Worm (Caenorhabditis elegans) whole organism, L1 larva: ENCODE measurements around the gene pxn-1.

Experiments used
- C34B4.2 ChIP-seq: sonication (generic microtip); optimal IDR thresholded peaks from 2 replicates; lab custom pipeline; 2017; ENCODE audit warnings: mild to moderate bottlenecking, missing genetic modification characterization, missing compliant biosample characterization
- F16B12.6 ChIP-seq: fragments of 150-350 bp; optimal IDR thresholded peaks from 2 replicates; lab custom pipeline; 2014; ENCODE audit warnings: missing biosample characterization, missing genetic modification characterization
- Y116A8C.19 ChIP-seq: sonication (generic microtip); optimal IDR thresholded peaks from 2 replicates; lab custom pipeline; 2016; ENCODE audit warnings: missing compliant biosample characterization, missing genetic modification characterization, borderline replicate concordance
- alr-1 ChIP-seq: fragments of 200-800 bp; sonication (Bioruptor generic); optimal IDR thresholded peaks from 2 replicates; lab custom pipeline; 2018; ENCODE audit warnings: borderline replicate concordance, mild to moderate bottlenecking, missing genetic modification characterization, missing compliant biosample characterization
- aly-2 ChIP-seq: fragments of 150-350 bp; optimal IDR thresholded peaks from 2 replicates; lab custom pipeline; 2014; ENCODE audit warnings: missing biosample characterization, missing genetic modification characterization
- ama-1 ChIP-seq: fragments of 150-350 bp; optimal IDR thresholded peaks from 2 replicates; lab custom pipeline; 2014
- ceh-63 ChIP-seq: fragments of 200-800 bp; sonication (Bioruptor generic); optimal IDR thresholded peaks from 2 replicates; lab custom pipeline; 2018; ENCODE audit warnings: mild to moderate bottlenecking, missing genetic modification characterization, missing compliant biosample characterization
- ceh-88 ChIP-seq: fragments of 200-800 bp; sonication (Bioruptor generic); IDR thresholded peaks from 2 replicates; pipeline ENCODE4 v1.3.6; 2022; ENCODE audit warnings: missing genetic modification characterization, missing compliant biosample characterization
- dsc-1 ChIP-seq: sonication (generic microtip); optimal IDR thresholded peaks from 2 replicates; lab custom pipeline; 2016; ENCODE audit warnings: mild to moderate bottlenecking, missing genetic modification characterization, missing compliant biosample characterization
- efl-1 ChIP-seq, 4 experiments: fragments of 150-350 bp; optimal IDR thresholded peaks in 3 of 4; peaks in 1 of 4; 1 replicate in 1 of 4; 2 replicates in 3 of 4; lab custom pipeline; 2014; ENCODE audit warnings: missing biosample characterization in 2 of 4, missing genetic modification characterization in 2 of 4, missing genetic modification reagents in 2 of 4
- efl-3 ChIP-seq: fragments of 200-800 bp; sonication (Bioruptor generic); optimal IDR thresholded peaks from 2 replicates; lab custom pipeline; 2018; ENCODE audit warnings: mild to moderate bottlenecking, missing genetic modification characterization, missing compliant biosample characterization
- elt-3 ChIP-seq, 6 experiments: fragments of 150-350 bp in 1 of 6; sonication (generic microtip); optimal IDR thresholded peaks; 2 replicates each; lab custom pipeline; 2017 to 2018; ENCODE audit warnings: missing biosample characterization in 6 of 6, missing genetic modification characterization in 6 of 6, inconsistent platforms in 1 of 6
- ets-5 ChIP-seq: fragments of 200-800 bp; sonication (Bioruptor generic); IDR thresholded peaks from 2 replicates; pipeline ENCODE4 v1.3.6; 2022; ENCODE audit warnings: missing genetic modification characterization, missing compliant biosample characterization
- fkh-4 ChIP-seq: sonication (generic microtip); optimal IDR thresholded peaks from 2 replicates; lab custom pipeline; 2016; ENCODE audit warnings: missing compliant biosample characterization, missing genetic modification characterization, borderline replicate concordance
- fkh-8 ChIP-seq: sonication (generic microtip); optimal IDR thresholded peaks from 2 replicates; lab custom pipeline; 2016; ENCODE audit warnings: mild to moderate bottlenecking, missing genetic modification characterization, missing compliant biosample characterization
- fos-1 ChIP-seq: fragments of 150-350 bp; optimal IDR thresholded peaks from 2 replicates; lab custom pipeline; 2014; ENCODE audit warnings: missing biosample characterization, missing genetic modification characterization
- grh-1 ChIP-seq: fragments of 200-800 bp; sonication (Bioruptor generic); IDR thresholded peaks from 2 replicates; pipeline ENCODE4 v1.3.6; 2022; ENCODE audit warnings: missing genetic modification reagents, missing genetic modification characterization, missing compliant biosample characterization
- hlh-4 ChIP-seq: sonication (generic microtip); optimal IDR thresholded peaks from 2 replicates; lab custom pipeline; 2016; ENCODE audit warnings: mild to moderate bottlenecking, missing genetic modification characterization, missing compliant biosample characterization
- lin-14 ChIP-seq: fragments of 200-800 bp; sonication (Bioruptor generic); optimal IDR thresholded peaks from 2 replicates; lab custom pipeline; 2018; ENCODE audit warnings: mild to moderate bottlenecking, missing genetic modification characterization, moderate library complexity, missing compliant biosample characterization
- lin-35 ChIP-seq, 2 experiments: fragments of 150-350 bp; optimal IDR thresholded peaks; 2 replicates each; lab custom pipeline; 2014; ENCODE audit warnings: missing biosample characterization in 2 of 2, missing genetic modification characterization in 2 of 2, missing genetic modification reagents in 2 of 2
- lin-39 ChIP-seq: fragments of 150-350 bp; optimal IDR thresholded peaks from 2 replicates; lab custom pipeline; 2014; ENCODE audit warnings: missing biosample characterization, missing genetic modification reagents, missing genetic modification characterization
- mdl-1 ChIP-seq, 2 experiments: fragments of 150-350 bp; optimal IDR thresholded peaks; 2 replicates each; lab custom pipeline; 2014 to 2017; ENCODE audit warnings: missing biosample characterization in 2 of 2, missing genetic modification characterization in 2 of 2, inconsistent platforms in 1 of 2
- mef-2 ChIP-seq: fragments of 150-350 bp; optimal IDR thresholded peaks from 2 replicates; lab custom pipeline; 2014; ENCODE audit warnings: missing biosample characterization, missing genetic modification characterization
- nhr-11 ChIP-seq: fragments of 150-350 bp; optimal IDR thresholded peaks from 2 replicates; lab custom pipeline; 2014; ENCODE audit warnings: missing biosample characterization, missing genetic modification characterization
- nhr-237 ChIP-seq: fragments of 150-350 bp; optimal IDR thresholded peaks from 2 replicates; lab custom pipeline; 2014; ENCODE audit warnings: missing biosample characterization, missing genetic modification characterization
- nhr-71 ChIP-seq: sonication (generic microtip); optimal IDR thresholded peaks from 2 replicates; lab custom pipeline; 2016; ENCODE audit warnings: mild to moderate bottlenecking, missing genetic modification characterization, moderate library complexity, missing compliant biosample characterization
- nhr-76 ChIP-seq: sonication (generic microtip); optimal IDR thresholded peaks from 2 replicates; lab custom pipeline; 2017; ENCODE audit warnings: missing biosample characterization, missing genetic modification characterization
- nhr-84 ChIP-seq: sonication (generic microtip); optimal IDR thresholded peaks from 2 replicates; lab custom pipeline; 2017; ENCODE audit warnings: missing biosample characterization, missing genetic modification characterization
- nhr-90 ChIP-seq: sonication (generic microtip); optimal IDR thresholded peaks from 2 replicates; lab custom pipeline; 2016; ENCODE audit warnings: mild to moderate bottlenecking, missing genetic modification characterization, missing compliant biosample characterization; ENCODE audit not compliant: poor library complexity
- pqm-1 ChIP-seq: sonication (generic microtip); optimal IDR thresholded peaks from 3 replicates; lab custom pipeline; 2017; ENCODE audit warnings: missing biosample characterization, missing genetic modification characterization
- rnt-1 ChIP-seq: sonication (generic microtip); optimal IDR thresholded peaks from 2 replicates; lab custom pipeline; 2016; ENCODE audit warnings: mild to moderate bottlenecking, missing genetic modification characterization, moderate library complexity, missing compliant biosample characterization
- snpc-4 ChIP-seq: fragments of 150-350 bp; optimal IDR thresholded peaks from 2 replicates; lab custom pipeline; 2014; ENCODE audit warnings: missing biosample characterization, missing genetic modification characterization
- snu-23 ChIP-seq: sonication (generic microtip); optimal IDR thresholded peaks from 2 replicates; lab custom pipeline; 2016; ENCODE audit warnings: missing genetic modification characterization, missing compliant biosample characterization
- sox-4 ChIP-seq: sonication (generic microtip); optimal IDR thresholded peaks from 2 replicates; lab custom pipeline; 2016; ENCODE audit warnings: missing genetic modification characterization, missing compliant biosample characterization
- swsn-7 ChIP-seq: sonication (generic microtip); optimal IDR thresholded peaks from 2 replicates; lab custom pipeline; 2016; ENCODE audit warnings: missing genetic modification characterization, missing compliant biosample characterization
- tbx-2 ChIP-seq: sonication (generic microtip); optimal IDR thresholded peaks from 2 replicates; lab custom pipeline; 2016; ENCODE audit warnings: missing genetic modification characterization, missing compliant biosample characterization
- unc-130 ChIP-seq: fragments of 150-350 bp; optimal IDR thresholded peaks from 2 replicates; lab custom pipeline; 2017; ENCODE audit warnings: missing biosample characterization, missing genetic modification characterization, inconsistent platforms
- unc-30 ChIP-seq: sonication (generic microtip); optimal IDR thresholded peaks from 2 replicates; lab custom pipeline; 2017; ENCODE audit warnings: missing biosample characterization, missing genetic modification characterization
- unc-62 ChIP-seq: fragments of 150-350 bp; optimal IDR thresholded peaks from 2 replicates; lab custom pipeline; 2014; ENCODE audit warnings: missing biosample characterization, missing genetic modification reagents, missing genetic modification characterization
- unc-86 ChIP-seq: sonication (generic microtip); optimal IDR thresholded peaks from 2 replicates; lab custom pipeline; 2016; ENCODE audit warnings: missing genetic modification characterization, missing compliant biosample characterization
- vab-15 ChIP-seq: sonication (generic microtip); optimal IDR thresholded peaks from 2 replicates; lab custom pipeline; 2017; ENCODE audit warnings: missing genotype, mild to moderate bottlenecking, missing genetic modification characterization, missing compliant biosample characterization
- zag-1 ChIP-seq: fragments of 150-350 bp; optimal IDR thresholded peaks from 2 replicates; lab custom pipeline; 2014; ENCODE audit warnings: missing biosample characterization, missing genetic modification characterization
- ztf-11 ChIP-seq, 2 experiments: sonication (generic microtip); optimal IDR thresholded peaks; 2 replicates each; lab custom pipeline; 2016 to 2017; ENCODE audit warnings: missing genetic modification characterization in 2 of 2, missing biosample characterization in 1 of 2, missing compliant biosample characterization in 1 of 2
- ztf-4 ChIP-seq: fragments of 150-350 bp; optimal IDR thresholded peaks from 2 replicates; lab custom pipeline; 2014; ENCODE audit warnings: missing biosample characterization, missing genetic modification characterization

pxn-1 gene

DNA sequence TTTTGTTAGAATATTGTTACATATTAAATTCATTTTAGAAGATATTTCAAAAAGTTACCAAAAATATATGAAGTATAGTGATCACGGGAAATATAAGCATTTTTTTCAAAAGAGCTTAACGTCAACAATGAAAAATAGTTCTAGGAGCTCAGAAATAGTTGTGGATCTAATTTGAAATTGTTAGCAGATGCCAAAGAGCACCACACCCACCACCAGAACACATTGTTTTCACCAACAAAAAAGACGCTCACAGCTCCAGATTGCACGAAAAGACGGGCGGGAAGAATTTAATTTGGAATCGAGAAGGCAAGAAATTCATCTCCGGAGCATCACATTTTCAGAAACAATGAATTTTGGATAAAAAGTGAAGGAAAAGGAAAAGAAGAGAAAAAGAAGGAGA lies 23.8 kb upstream of the pxn-1 start, which contains the start of gene gplb-1:
gplb-1 (minus strand) TSS at position 337 of the 400 bp plus-strand sequence.
- TF ChIP-seq dsc-1 (tag; lab: Kevin White, UChicago), result peak; percentile 92
- peak; percentile 72 for TF ChIP-seq fkh-4 (tag; lab: Kevin White, UChicago)
- TF ChIP-seq efl-1 (optimal IDR thresholded peaks at IDR 0.05; lab: Kevin White, UChicago), result no peak
- TF ChIP-seq efl-1 (GFP tag; optimal IDR thresholded peaks at IDR 0.05 in 1 of 2; lab: Kevin White, UChicago), result peak in 1 of 2 experiments; percentile 37
- TF ChIP-seq F16B12.6 (tag; lab: Kevin White, UChicago), result no peak
- TF ChIP-seq unc-30, result no peak
- TF ChIP-seq, all 84 proteins: peak for 3

DNA sequence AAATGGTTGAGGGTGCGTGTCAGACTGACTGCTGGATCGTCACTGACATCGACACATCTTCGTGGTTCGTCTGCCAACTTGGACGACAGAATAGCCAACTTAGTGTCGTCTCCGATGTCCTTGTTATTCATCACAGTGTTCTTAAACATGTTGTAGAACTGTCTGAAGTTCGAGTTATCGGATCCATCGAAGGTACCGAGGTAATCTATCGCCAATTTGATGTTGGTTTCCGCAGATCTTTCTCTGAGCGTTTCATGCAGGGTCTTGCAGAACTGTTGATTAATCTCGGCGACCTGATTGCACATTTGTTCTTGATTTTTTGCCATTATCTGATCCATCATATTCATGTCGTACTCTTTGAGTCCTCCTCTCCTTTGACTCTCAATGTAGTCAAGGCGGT lies 13.4 kb upstream of the pxn-1 start:
- no peak for TF ChIP-seq alr-1 (tag; lab: Kevin White, UChicago)
- TF ChIP-seq fkh-8 (tag; lab: Kevin White, UChicago), result no peak
- no peak for TF ChIP-seq mef-2 (tag; lab: Kevin White, UChicago)
- TF ChIP-seq sox-4 (tag; lab: Kevin White, UChicago), result no peak

DNA sequence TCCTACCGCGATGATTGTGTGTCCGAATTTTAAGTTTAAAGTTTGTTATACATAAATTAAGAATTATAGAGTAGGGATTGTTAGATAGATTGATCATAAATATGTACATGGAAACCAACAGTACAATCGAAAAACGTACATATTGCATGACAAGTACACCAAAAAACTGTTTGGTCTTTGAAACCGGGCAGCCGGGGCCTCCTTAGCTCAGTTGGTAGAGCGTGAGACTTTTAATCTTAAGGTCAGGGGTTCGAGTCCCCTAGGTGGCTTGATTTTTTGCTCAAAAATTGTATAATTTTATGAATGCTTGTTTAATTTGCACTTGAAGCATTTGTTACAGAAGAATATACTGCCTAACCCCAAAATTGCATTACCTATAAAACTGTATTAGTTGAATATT lies 417 bp downstream of the pxn-1 start:
- TF ChIP-seq efl-3, result no peak
- TF ChIP-seq lin-14, result no peak
- TF ChIP-seq unc-62, result no peak
- TF ChIP-seq nhr-11, result no peak
- TF ChIP-seq pqm-1 (tag; lab: Kevin White, UChicago), result no peak
- TF ChIP-seq C34B4.2 (tag; lab: Kevin White, UChicago), result no peak
- no peak for TF ChIP-seq fos-1 (tag; lab: Kevin White, UChicago)
- TF ChIP-seq elt-3 (tag; optimal IDR thresholded peaks at IDR 0.05; lab: Kevin White, UChicago), result no peak
- no peak for TF ChIP-seq ama-1 (lab: Kevin White, UChicago)
- no peak for TF ChIP-seq unc-130 (tag; lab: Kevin White, UChicago)
- TF ChIP-seq Y116A8C.19 (tag; lab: Kevin White, UChicago), result no peak
- no peak for TF ChIP-seq fkh-4 (tag; lab: Kevin White, UChicago)
- no peak for TF ChIP-seq hlh-4 (tag; lab: Kevin White, UChicago)
- TF ChIP-seq unc-86, result no peak
- no peak for TF ChIP-seq alr-1 (tag; lab: Kevin White, UChicago)
- no peak for TF ChIP-seq nhr-90 (tag; lab: Kevin White, UChicago)
- TF ChIP-seq mdl-1 (tag; optimal IDR thresholded peaks at IDR 0.05; lab: Kevin White, UChicago), result no peak
- no peak for TF ChIP-seq nhr-76 (tag; lab: Kevin White, UChicago)

DNA sequence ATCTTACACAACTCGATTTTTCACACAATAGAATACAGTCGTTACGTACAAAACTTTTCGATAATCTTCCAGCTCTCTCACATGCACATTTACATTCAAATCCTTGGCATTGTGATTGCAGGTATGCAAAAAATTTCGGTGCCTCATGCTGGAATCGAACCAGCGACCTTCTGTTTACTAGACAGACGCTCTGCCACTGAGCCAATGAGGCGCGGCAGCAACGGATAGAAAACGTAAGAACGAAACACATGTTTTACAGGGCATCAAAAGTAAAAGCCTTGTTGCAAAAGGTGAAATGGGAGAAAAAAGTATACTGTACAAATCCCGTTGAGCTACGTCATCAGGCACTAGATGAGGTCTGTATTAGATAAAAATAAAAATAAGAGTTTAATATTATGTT lies 1.3 kb downstream of the pxn-1 start:
- TF ChIP-seq mef-2 (tag; lab: Kevin White, UChicago), result no peak
- peak; percentile 3 for TF ChIP-seq snu-23 (GFP tag; lab: Kevin White, UChicago)
- no peak for TF ChIP-seq grh-1 (GFP tag; lab: Robert Waterston, UW)
- no peak for TF ChIP-seq nhr-237
- TF ChIP-seq ztf-11 (tag; optimal IDR thresholded peaks at IDR 0.05; lab: Kevin White, UChicago), result no peak
- no peak for TF ChIP-seq ceh-88 (GFP tag; lab: Robert Waterston, UW)
- TF ChIP-seq ama-1 (lab: Kevin White, UChicago), result no peak
- TF ChIP-seq nhr-11, result no peak
- TF ChIP-seq swsn-7, result no peak
- no peak for TF ChIP-seq lin-39 (tag; lab: Kevin White, UChicago)
- TF ChIP-seq rnt-1 (tag; lab: Kevin White, UChicago), result peak; percentile 29
- TF ChIP-seq mdl-1 (tag; optimal IDR thresholded peaks at IDR 0.05; lab: Kevin White, UChicago), result no peak
- no peak for TF ChIP-seq vab-15 (tag; lab: Kevin White, UChicago)
- TF ChIP-seq ets-5 (GFP tag; lab: Robert Waterston, UW), result no peak
- no peak for TF ChIP-seq ceh-63 (GFP tag; lab: Kevin White, UChicago)
- TF ChIP-seq unc-130 (tag; lab: Kevin White, UChicago), result no peak
- no peak for TF ChIP-seq ztf-4
- no peak for TF ChIP-seq snpc-4 (tag; lab: Kevin White, UChicago)
- no peak for TF ChIP-seq nhr-84
- TF ChIP-seq lin-35 (GFP tag; optimal IDR thresholded peaks at IDR 0.05; lab: Kevin White, UChicago), result peak in 1 of 2 experiments; percentile 29
- no peak for TF ChIP-seq alr-1 (tag; lab: Kevin White, UChicago)
- no peak for TF ChIP-seq unc-86
- no peak for TF ChIP-seq zag-1 (tag; lab: Kevin White, UChicago)
- TF ChIP-seq aly-2 (tag; lab: Kevin White, UChicago), result no peak
- no peak for TF ChIP-seq nhr-71
- no peak for TF ChIP-seq tbx-2
- TF ChIP-seq, all 84 proteins: peak for 3
